Worm (Caenorhabditis elegans): ENCODE measurements around the gene pyk-2.

The pyk-2 gene

ce11 chrIV:10909708-10910107 lies at the start of gene pyk-2:
Gene pyk-2 (plus strand): TSS chrIV:10909913.
- TF ChIP-seq blmp-1 (tag; optimal IDR thresholded peaks at IDR 0.05; ENCODE audit: insufficient read depth) (no peak), sma-3 (GFP tag; optimal IDR thresholded peaks at IDR 0.05) (peak; percentile 48), crh-2 (tag; optimal IDR thresholded peaks at IDR 0.05) (peak; percentile 64), egl-27 (tag; optimal IDR thresholded peaks at IDR 0.05) (no peak), nhr-129 (tag; optimal IDR thresholded peaks at IDR 0.05) (peak; percentile 45), nhr-12 (tag; optimal IDR thresholded peaks at IDR 0.05) (no peak), nhr-25 (tag; optimal IDR thresholded peaks at IDR 0.05) (no peak), alr-1 (tag; optimal IDR thresholded peaks at IDR 0.05) (no peak), sma-9 (GFP tag; optimal IDR thresholded peaks at IDR 0.05) (peak; percentile 78), sma-9 (tag; optimal IDR thresholded peaks at IDR 0.05) (no peak), fos-1 (tag; optimal IDR thresholded peaks at IDR 0.05) (peak; percentile 70), unc-39 (tag; optimal IDR thresholded peaks at IDR 0.05) (no peak), ama-1 (optimal IDR thresholded peaks at IDR 0.05) (no peak), snpc-4 (tag; optimal IDR thresholded peaks at IDR 0.05) (no peak), peb-1 (tag; optimal IDR thresholded peaks at IDR 0.05) (no peak), mab-5 (tag; optimal IDR thresholded peaks at IDR 0.05) (no peak), F13H6.1 (tag; optimal IDR thresholded peaks at IDR 0.05) (no peak)

- TF ChIP-seq ztf-4 (tag; optimal IDR thresholded peaks at IDR 0.05) (no peak), mbf-1 (tag; optimal IDR thresholded peaks at IDR 0.05) (no peak), nhr-6 (tag; optimal IDR thresholded peaks at IDR 0.05) (no peak), lin-11 (tag; optimal IDR thresholded peaks at IDR 0.05) (no peak), aly-2 (tag; optimal IDR thresholded peaks at IDR 0.05) (no peak), egl-27 (tag; optimal IDR thresholded peaks at IDR 0.05) (no peak), crh-2 (tag; optimal IDR thresholded peaks at IDR 0.05) (no peak), elt-3 (tag; optimal IDR thresholded peaks at IDR 0.05) (no peak), mab-5 (tag; optimal IDR thresholded peaks at IDR 0.05) (no peak), nhr-129 (tag; optimal IDR thresholded peaks at IDR 0.05) (no peak)
Observed at ce11 chrIV:10861102-10861501, 48.6 kb upstream of the pyk-2 start, which contains the start of gene rbm-22. Gene rbm-22 (plus strand): TSS chrIV:10861402.

ce11 chrIV:10864031-10864430 lies 45.7 kb upstream of the pyk-2 start, which contains the start of gene nish-1:
Gene nish-1 (plus strand): TSS chrIV:10864331.
- TF ChIP-seq ceh-82 (tag; optimal IDR thresholded peaks at IDR 0.05) (no peak), skn-1 (tag; optimal IDR thresholded peaks at IDR 0.05) (no peak), nhr-12 (tag; optimal IDR thresholded peaks at IDR 0.05) (no peak), lin-13 (GFP tag; optimal IDR thresholded peaks at IDR 0.05) (no peak), aly-2 (tag; optimal IDR thresholded peaks at IDR 0.05) (no peak), nhr-10 (tag; optimal IDR thresholded peaks at IDR 0.05) (no peak)

- no peak for TF ChIP-seq peb-1 (tag; optimal IDR thresholded peaks at IDR 0.05)
Observed at ce11 chrIV:10867370-10868146, 42.2 kb upstream of the pyk-2 start.

ce11 chrIV:10868629-10869251 lies 41.0 kb upstream of the pyk-2 start, which contains the start of gene F13E9.11:
Gene F13E9.11 (minus strand): TSS chrIV:10869135.
- TF ChIP-seq C34F6.9 (tag; optimal IDR thresholded peaks at IDR 0.05) (peak; percentile 5), nhr-237 (tag; optimal IDR thresholded peaks at IDR 0.05) (no peak), unc-55 (GFP tag; optimal IDR thresholded peaks at IDR 0.05) (peak; percentile 12), zag-1 (tag; optimal IDR thresholded peaks at IDR 0.05) (peak; percentile 61), lsy-2 (tag; optimal IDR thresholded peaks at IDR 0.05) (peak in 1 of 2 experiments; percentile 19)

- no peak for TF ChIP-seq sma-9 (GFP tag; optimal IDR thresholded peaks at IDR 0.05)
- TF ChIP-seq sma-9 (tag; optimal IDR thresholded peaks at IDR 0.05): no peak
- no peak for TF ChIP-seq lsy-2 (tag; optimal IDR thresholded peaks at IDR 0.05)
- TF ChIP-seq lin-11 (tag; optimal IDR thresholded peaks at IDR 0.05): no peak
- no peak for TF ChIP-seq mdl-1 (tag; optimal IDR thresholded peaks at IDR 0.05)
- TF ChIP-seq unc-55 (GFP tag; optimal IDR thresholded peaks at IDR 0.05): no peak
- no peak for TF ChIP-seq Y55F3AM.14 (GFP tag; optimal IDR thresholded peaks at IDR 0.05)
- no peak for TF ChIP-seq blmp-1 (tag; optimal IDR thresholded peaks at IDR 0.05; ENCODE audit: insufficient read depth)
- no peak for TF ChIP-seq fos-1 (tag; optimal IDR thresholded peaks at IDR 0.05)
- TF ChIP-seq egl-27 (tag; optimal IDR thresholded peaks at IDR 0.05): no peak
- TF ChIP-seq zag-1 (tag; optimal IDR thresholded peaks at IDR 0.05): no peak
- TF ChIP-seq aly-2 (tag; optimal IDR thresholded peaks at IDR 0.05): no peak
Observed at ce11 chrIV:10869642-10870041, 40.1 kb upstream of the pyk-2 start.

Data from whole organism, L2 larva.